Worm (Caenorhabditis elegans) whole organism, L2 larva: ENCODE data around the gene sre-4.

Experiments used
- elt-3 ChIP-seq: sonication (generic microtip); optimal IDR thresholded peaks from 2 replicates; lab custom pipeline; 2017; ENCODE audit warnings: missing biosample characterization, missing genetic modification characterization
- lin-13 ChIP-seq: fragments of 150-350 bp; optimal IDR thresholded peaks from 2 replicates; lab custom pipeline; 2014; ENCODE audit warnings: missing biosample characterization, missing genetic modification reagents, missing genetic modification characterization
- nhr-21 ChIP-seq: fragments of 150-350 bp; optimal IDR thresholded peaks from 2 replicates; lab custom pipeline; 2014; ENCODE audit warnings: missing biosample characterization, missing genetic modification characterization

DNA sequence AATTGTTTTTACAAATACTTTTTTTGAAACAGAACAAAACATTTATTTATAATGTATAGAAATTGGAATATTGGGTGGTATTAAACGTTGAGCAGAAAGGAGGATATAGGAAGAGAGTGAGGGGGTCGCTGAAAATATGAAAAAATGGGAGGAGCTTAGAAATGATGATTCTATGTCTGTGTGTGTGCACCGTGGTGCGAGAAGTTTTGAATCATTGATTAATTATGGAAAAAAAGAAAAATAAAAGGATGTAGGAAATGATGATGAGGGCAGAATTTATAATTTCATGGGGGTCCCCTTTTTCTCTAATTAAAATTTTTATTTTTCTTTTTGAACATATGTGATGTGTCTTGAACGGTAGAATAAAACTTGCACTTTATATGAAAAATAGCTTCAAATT, at the start of gene sre-4:
- TF ChIP-seq elt-3 (no peak), lin-13 (GFP tag; lab: Kevin White, UChicago) (no peak), nhr-21 (tag; lab: Kevin White, UChicago) (no peak)
